Fruit fly (Drosophila melanogaster) whole organism, pupa: ENCODE measurements around the gene CG15152.

Source experiments
- CG10348 ChIP-seq: fragments of 200-800 bp; sonication (Bioruptor generic); IDR thresholded peaks from 2 replicates; pipeline ENCODE4 v1.3.6; 2022; ENCODE audit warnings: missing biosample characterization, missing genetic modification characterization
- CG12605 ChIP-seq: fragments of 200-800 bp; sonication (Bioruptor generic); IDR thresholded peaks from 2 replicates; pipeline ENCODE4 v1.3.6; 2022; ENCODE audit warnings: missing biosample characterization, missing genetic modification characterization
- CG13204 ChIP-seq: fragments of 200-800 bp; sonication (Bioruptor generic); optimal IDR thresholded peaks from 2 replicates; lab custom pipeline; 2018; ENCODE audit warnings: missing biosample characterization, mild to moderate bottlenecking, missing genetic modification characterization, moderate library complexity
- CG14655 ChIP-seq: fragments of 200-800 bp; sonication (Bioruptor generic); optimal IDR thresholded peaks from 3 replicates; lab custom pipeline; 2017; ENCODE audit warnings: mild to moderate bottlenecking, missing biosample characterization, missing genetic modification reagents, missing genetic modification characterization
- CG15710 ChIP-seq: fragments of 200-800 bp; sonication (Bioruptor generic); optimal IDR thresholded peaks from 2 replicates; lab custom pipeline; 2018; ENCODE audit warnings: missing biosample characterization, mild to moderate bottlenecking, missing genetic modification characterization, moderate library complexity
- CG17806 ChIP-seq: fragments of 200-800 bp; sonication (Bioruptor generic); optimal IDR thresholded peaks from 2 replicates; lab custom pipeline; 2018; ENCODE audit warnings: missing biosample characterization, mild to moderate bottlenecking, missing genetic modification characterization, moderate library complexity
- CG32121 ChIP-seq: fragments of 200-800 bp; sonication (Bioruptor generic); IDR thresholded peaks from 2 replicates; pipeline ENCODE4 v1.3.6; 2022; ENCODE audit warnings: missing biosample characterization, missing genetic modification characterization
- CG34367 ChIP-seq: fragments of 200-800 bp; sonication (Bioruptor generic); optimal IDR thresholded peaks from 2 replicates; lab custom pipeline; 2018; ENCODE audit warnings: missing biosample characterization, mild to moderate bottlenecking, missing genetic modification characterization
- CG4496 ChIP-seq: fragments of 200-800 bp; sonication (Bioruptor generic); IDR thresholded peaks from 3 replicates; pipeline ENCODE4 v1.3.6; 2022; ENCODE audit warnings: missing biosample characterization, missing genetic modification characterization
- CG8159 ChIP-seq: fragments of 200-800 bp; sonication (Bioruptor generic); optimal IDR thresholded peaks from 3 replicates; lab custom pipeline; 2018; ENCODE audit warnings: missing biosample characterization, mild to moderate bottlenecking, missing genetic modification characterization, moderate library complexity
- CG8301 ChIP-seq: fragments of 200-800 bp; sonication (Bioruptor generic); optimal IDR thresholded peaks from 2 replicates; lab custom pipeline; 2018; ENCODE audit warnings: missing biosample characterization, mild to moderate bottlenecking, missing genetic modification characterization
- CG9948 ChIP-seq: fragments of 200-800 bp; sonication (Bioruptor generic); optimal IDR thresholded peaks from 2 replicates; lab custom pipeline; 2018; ENCODE audit warnings: missing biosample characterization, mild to moderate bottlenecking, missing genetic modification characterization, moderate library complexity
- D1 ChIP-seq: fragments of 200-800 bp; sonication (Bioruptor generic); optimal IDR thresholded peaks from 2 replicates; lab custom pipeline; 2018; ENCODE audit warnings: missing biosample characterization, mild to moderate bottlenecking, missing genetic modification characterization, moderate library complexity
- EcR ChIP-seq: fragments of 200-800 bp; sonication (Bioruptor generic); optimal IDR thresholded peaks from 3 replicates; lab custom pipeline; 2019; ENCODE audit warnings: missing biosample characterization, missing genetic modification characterization, mild to moderate bottlenecking, moderate library complexity, missing genetic modification reagents
- Ets98B ChIP-seq: fragments of 200-800 bp; sonication (Bioruptor generic); IDR thresholded peaks from 2 replicates; pipeline ENCODE4 v1.3.6; 2022; ENCODE audit warnings: missing biosample characterization, missing genetic modification characterization
- Pif1A ChIP-seq: fragments of 200-800 bp; sonication (Bioruptor generic); optimal IDR thresholded peaks from 3 replicates; lab custom pipeline; 2016; ENCODE audit warnings: missing biosample characterization, missing genetic modification characterization
- Pif1B ChIP-seq: fragments of 200-800 bp; sonication (Bioruptor generic); optimal IDR thresholded peaks from 3 replicates; lab custom pipeline; 2016; ENCODE audit warnings: missing biosample characterization, missing genetic modification characterization
- Snoo ChIP-seq: fragments of 200-800 bp; sonication (Bioruptor generic); optimal IDR thresholded peaks from 3 replicates; lab custom pipeline; 2017; ENCODE audit warnings: missing biosample characterization, mild to moderate bottlenecking, missing genetic modification characterization, inconsistent platforms
- fd96Ca ChIP-seq: fragments of 200-800 bp; sonication (Bioruptor generic); IDR thresholded peaks from 3 replicates; pipeline ENCODE4 v1.3.6; 2022; ENCODE audit warnings: missing biosample characterization, missing genetic modification characterization
- gl ChIP-seq: fragments of 200-800 bp; sonication (Bioruptor generic); optimal IDR thresholded peaks from 2 replicates; lab custom pipeline; 2018; ENCODE audit warnings: missing biosample characterization, mild to moderate bottlenecking, missing genetic modification characterization
- rn ChIP-seq: fragments of 200-800 bp; sonication (Bioruptor generic); IDR thresholded peaks from 2 replicates; pipeline ENCODE4 v1.3.6; 2022; ENCODE audit warnings: missing biosample characterization, missing genetic modification characterization

The CG15152 gene

dm6 chr2L:18145826-18146225 is 31.5 kb downstream of the CG15152 start:
- no peak for TF ChIP-seq CG15710 (tag; lab: Kevin White, UChicago)
- no peak for TF ChIP-seq rn
- TF ChIP-seq fd96Ca (GFP tag; lab: Robert Waterston, UW): no peak
- TF ChIP-seq gl (tag; lab: Kevin White, UChicago): no peak
- TF ChIP-seq CG14655 (GFP tag; lab: Kevin White, UChicago): no peak
- no peak for TF ChIP-seq Ets98B (GFP tag; lab: Robert Waterston, UW)
- no peak for TF ChIP-seq Pif1A (GFP tag; lab: Kevin White, UChicago)
- TF ChIP-seq CG13204 (GFP tag; lab: Kevin White, UChicago): no peak
- TF ChIP-seq CG8301 (tag; lab: Kevin White, UChicago): no peak
- TF ChIP-seq CG17806 (tag; lab: Kevin White, UChicago): no peak
- TF ChIP-seq CG8159 (tag; lab: Kevin White, UChicago): no peak
- TF ChIP-seq CG4496 (GFP tag; lab: Robert Waterston, UW): no peak
- no peak for TF ChIP-seq EcR (GFP tag; lab: Kevin White, UChicago)
- no peak for TF ChIP-seq D1
- no peak for TF ChIP-seq Pif1B (GFP tag; lab: Kevin White, UChicago)
- TF ChIP-seq Snoo (tag; lab: Kevin White, UChicago): no peak
- TF ChIP-seq CG34367 (tag; lab: Kevin White, UChicago): no peak
- TF ChIP-seq, all 21 proteins: peak for 0

DNA sequence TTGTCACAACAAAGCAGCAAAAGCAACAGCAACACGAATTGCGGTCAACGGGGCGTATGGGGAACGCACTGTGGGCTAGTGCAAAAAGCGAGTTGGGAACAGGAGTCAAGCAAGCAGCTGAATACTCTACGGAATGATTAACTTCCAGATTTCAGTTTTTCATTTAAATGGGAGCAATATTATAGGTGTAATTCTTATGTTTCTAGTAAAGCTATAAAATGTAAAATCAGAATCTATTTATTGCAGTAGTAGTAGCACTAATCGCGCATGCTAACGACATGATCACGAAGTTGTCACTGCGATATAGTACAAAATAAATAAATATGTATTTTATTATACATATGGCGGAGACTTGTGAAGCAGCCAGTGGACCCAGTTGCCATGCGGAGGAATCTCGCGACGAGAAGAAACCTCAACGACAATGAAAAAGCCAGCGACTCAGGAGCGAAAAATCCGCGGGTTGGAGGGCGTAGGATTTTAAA is 32.3 kb downstream of the CG15152 start:
- peak; percentile 15 for TF ChIP-seq Ets98B (GFP tag; lab: Robert Waterston, UW)
- TF ChIP-seq CG13204 (GFP tag; lab: Kevin White, UChicago): no peak
- TF ChIP-seq CG10348: peak; percentile 30; the same call in 1 of the 2 replicates
- no peak for TF ChIP-seq CG12605 (GFP tag; lab: Robert Waterston, UW)
- peak; percentile 17 for TF ChIP-seq CG34367 (tag; lab: Kevin White, UChicago)
- peak; percentile 78 for TF ChIP-seq CG8159 (tag; lab: Kevin White, UChicago)
- TF ChIP-seq CG17806 (tag; lab: Kevin White, UChicago): peak; percentile 42
- TF ChIP-seq CG32121 (GFP tag; lab: Robert Waterston, UW): 0 out of 2 replicates have a peak, but pooled peaks have one; percentile 32
- no peak for TF ChIP-seq gl (tag; lab: Kevin White, UChicago)
- no peak for TF ChIP-seq rn
- peak; percentile 60 for TF ChIP-seq CG9948
- TF ChIP-seq CG4496 (GFP tag; lab: Robert Waterston, UW): no peak; the same call in 2 of the 3 replicates
- TF ChIP-seq CG8301 (tag; lab: Kevin White, UChicago): peak; percentile 60
- peak; percentile 8 for TF ChIP-seq D1
- TF ChIP-seq Pif1A (GFP tag; lab: Kevin White, UChicago): peak; percentile 70
- TF ChIP-seq EcR (GFP tag; lab: Kevin White, UChicago): peak; percentile 19
- no peak for TF ChIP-seq Snoo (tag; lab: Kevin White, UChicago)
- TF ChIP-seq Pif1B (GFP tag; lab: Kevin White, UChicago): peak; percentile 60
- peak; percentile 77 for TF ChIP-seq CG15710 (tag; lab: Kevin White, UChicago)
- peak; percentile 66 for TF ChIP-seq CG14655 (GFP tag; lab: Kevin White, UChicago)
- no peak for TF ChIP-seq fd96Ca (GFP tag; lab: Robert Waterston, UW)

DNA sequence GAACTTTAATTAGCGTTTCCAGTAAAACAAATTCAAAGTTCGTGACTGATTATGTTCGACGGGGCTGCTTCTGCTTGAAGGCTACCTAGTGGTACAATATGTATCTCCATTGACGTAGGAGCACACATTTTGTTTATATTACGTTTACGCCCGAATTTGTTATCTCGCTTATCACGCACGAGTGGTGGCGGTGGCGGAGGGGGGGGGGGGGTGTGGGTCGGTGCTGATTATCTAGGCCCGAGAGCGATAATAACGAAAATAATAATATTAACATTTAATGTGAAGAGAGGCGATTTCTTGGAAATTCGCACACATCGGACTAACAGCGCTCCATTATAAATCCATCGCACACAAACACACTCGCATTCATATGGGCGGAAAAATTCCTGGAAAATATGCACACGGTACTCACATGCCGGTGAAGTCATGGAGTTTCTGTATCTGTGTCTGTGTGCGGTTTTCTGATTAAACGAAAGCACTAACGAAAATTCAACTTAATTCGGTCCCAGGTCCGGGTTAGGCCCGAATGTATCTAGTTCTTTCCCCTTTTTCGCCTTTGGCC is 33.2 kb downstream of the CG15152 start:
- no peak for TF ChIP-seq EcR (GFP tag; lab: Kevin White, UChicago)
- no peak for TF ChIP-seq gl (tag; lab: Kevin White, UChicago)
- no peak for TF ChIP-seq CG17806 (tag; lab: Kevin White, UChicago)
- no peak for TF ChIP-seq D1
- TF ChIP-seq CG10348: no peak
- no peak for TF ChIP-seq CG9948
- no peak for TF ChIP-seq CG8301 (tag; lab: Kevin White, UChicago)
- no peak for TF ChIP-seq CG8159 (tag; lab: Kevin White, UChicago)
- no peak for TF ChIP-seq CG13204 (GFP tag; lab: Kevin White, UChicago)
- TF ChIP-seq rn: no peak

dm6 chr2L:18148552-18149219 is 34.3 kb downstream of the CG15152 start:
- TF ChIP-seq CG15710 (tag; lab: Kevin White, UChicago) (no peak), Ets98B (GFP tag; lab: Robert Waterston, UW) (peak; percentile 26), CG32121 (GFP tag; lab: Robert Waterston, UW) (0 out of 2 replicates have a peak, but pooled peaks have one; percentile 20), CG8159 (tag; lab: Kevin White, UChicago) (peak; percentile 25), gl (tag; lab: Kevin White, UChicago) (peak; percentile 36), CG34367 (tag; lab: Kevin White, UChicago) (no peak), CG4496 (GFP tag; lab: Robert Waterston, UW) (no peak)

DNA sequence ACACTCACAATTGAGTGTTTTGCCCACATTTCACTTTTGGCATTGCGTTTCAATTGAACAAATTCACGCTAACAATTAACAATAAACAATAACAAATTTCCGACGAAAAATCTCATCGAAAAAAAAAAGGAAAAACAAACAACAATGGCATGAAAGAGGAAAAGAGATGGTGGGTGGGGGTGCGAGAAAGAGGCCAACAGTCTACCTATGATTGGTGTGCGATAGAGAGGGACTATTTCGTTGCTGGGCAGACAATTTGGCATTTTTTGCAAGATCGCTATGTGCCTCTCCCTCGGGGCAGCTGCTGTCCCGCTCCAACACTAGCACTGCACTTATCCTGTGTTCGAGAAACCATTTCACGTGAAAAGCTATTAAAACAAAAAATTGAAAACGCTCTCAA is 35.6 kb downstream of the CG15152 start:
- TF ChIP-seq CG34367 (tag; lab: Kevin White, UChicago) (no peak), CG13204 (GFP tag; lab: Kevin White, UChicago) (no peak), CG15710 (tag; lab: Kevin White, UChicago) (no peak), CG17806 (tag; lab: Kevin White, UChicago) (no peak), EcR (GFP tag; lab: Kevin White, UChicago) (no peak), fd96Ca (GFP tag; lab: Robert Waterston, UW) (no peak), Pif1A (GFP tag; lab: Kevin White, UChicago) (no peak), gl (tag; lab: Kevin White, UChicago) (no peak), CG9948 (no peak), CG12605 (GFP tag; lab: Robert Waterston, UW) (no peak), D1 (no peak), CG8301 (tag; lab: Kevin White, UChicago) (no peak), CG14655 (GFP tag; lab: Kevin White, UChicago) (no peak), CG10348 (no peak), rn (no peak)
- TF ChIP-seq, all 21 proteins: peak for 0
